Fruit fly (Drosophila melanogaster) whole organism, embryonic: ENCODE results near the gene CG6330.

Source experiments
- ATbp ChIP-seq: fragments of 200-800 bp; sonication (Bioruptor generic); optimal IDR thresholded peaks from 2 replicates; lab custom pipeline; 2017; ENCODE audit warnings: missing biosample characterization, mild to moderate bottlenecking, missing genetic modification characterization, missing genetic modification reagents
- Bdp1 ChIP-seq: fragments of 200-800 bp; sonication (Bioruptor generic); optimal IDR thresholded peaks from 3 replicates; lab custom pipeline; 2016; ENCODE audit warnings: missing biosample characterization, missing genetic modification characterization
- BtbVII ChIP-seq: fragments of 200-800 bp; sonication (Bioruptor generic); optimal IDR thresholded peaks from 3 replicates; lab custom pipeline; 2017; ENCODE audit warnings: missing biosample characterization, mild to moderate bottlenecking, missing genetic modification characterization
- CG10274 ChIP-seq: fragments of 200-800 bp; sonication (Bioruptor generic); optimal IDR thresholded peaks from 3 replicates; lab custom pipeline; 2017; ENCODE audit warnings: missing biosample characterization, mild to moderate bottlenecking, missing genetic modification characterization
- CG10654 ChIP-seq: fragments of 200-800 bp; sonication (Bioruptor generic); optimal IDR thresholded peaks from 2 replicates; lab custom pipeline; 2016; ENCODE audit warnings: missing biosample characterization, missing genetic modification characterization
- CG10979 ChIP-seq: fragments of 200-800 bp; sonication (Bioruptor generic); optimal IDR thresholded peaks from 2 replicates; lab custom pipeline; 2018; ENCODE audit warnings: missing biosample characterization, mild to moderate bottlenecking, missing genetic modification characterization, moderate library complexity
- CG11456 ChIP-seq: fragments of 200-800 bp; sonication (Bioruptor generic); IDR thresholded peaks from 3 replicates; pipeline ENCODE4 v1.3.6; 2022; ENCODE audit warnings: missing biosample characterization, missing genetic modification characterization
- CG12219 ChIP-seq: fragments of 200-800 bp; sonication (Bioruptor generic); optimal IDR thresholded peaks from 3 replicates; lab custom pipeline; 2018; ENCODE audit warnings: missing biosample characterization, mild to moderate bottlenecking, missing genetic modification characterization
- CG13624 ChIP-seq: fragments of 200-800 bp; sonication (Bioruptor generic); optimal IDR thresholded peaks from 2 replicates; lab custom pipeline; 2016; ENCODE audit warnings: missing biosample characterization, missing genetic modification characterization
- CG14965 ChIP-seq: fragments of 200-800 bp; sonication (Bioruptor generic); optimal IDR thresholded peaks from 2 replicates; lab custom pipeline; 2016; ENCODE audit warnings: missing biosample characterization, missing genetic modification characterization, borderline replicate concordance
- CG15601 ChIP-seq: fragments of 200-800 bp; sonication (Bioruptor generic); optimal IDR thresholded peaks from 3 replicates; lab custom pipeline; 2019; ENCODE audit warnings: missing biosample characterization, mild to moderate bottlenecking, missing genetic modification characterization, moderate library complexity
- CG17359 ChIP-seq: fragments of 200-800 bp; sonication (Bioruptor generic); optimal IDR thresholded peaks from 3 replicates; lab custom pipeline; 2018; ENCODE audit warnings: missing biosample characterization, mild to moderate bottlenecking, missing genetic modification characterization, moderate library complexity
- CG17912 ChIP-seq: fragments of 200-800 bp; sonication (Bioruptor generic); optimal IDR thresholded peaks from 2 replicates; lab custom pipeline; 2018; ENCODE audit warnings: missing biosample characterization, mild to moderate bottlenecking, missing genetic modification characterization
- CG2120 ChIP-seq: fragments of 200-800 bp; sonication (Bioruptor generic); optimal IDR thresholded peaks from 3 replicates; lab custom pipeline; 2016; ENCODE audit warnings: missing biosample characterization, missing genetic modification characterization
- CG30403 ChIP-seq: fragments of 200-800 bp; sonication (Bioruptor generic); optimal IDR thresholded peaks from 3 replicates; lab custom pipeline; 2016; ENCODE audit warnings: missing biosample characterization, missing genetic modification characterization
- CG31388 ChIP-seq: fragments of 200-800 bp; sonication (Bioruptor generic); optimal IDR thresholded peaks from 2 replicates; lab custom pipeline; 2016; ENCODE audit warnings: missing biosample characterization, missing genetic modification characterization
- CG33557 ChIP-seq: fragments of 200-800 bp; sonication (Bioruptor generic); optimal IDR thresholded peaks from 2 replicates; lab custom pipeline; 2019; ENCODE audit warnings: missing biosample characterization, mild to moderate bottlenecking, missing genetic modification characterization, moderate library complexity
- CG3847 ChIP-seq: fragments of 200-800 bp; sonication (Bioruptor generic); IDR thresholded peaks from 2 replicates; pipeline ENCODE4 v1.3.6; 2022; ENCODE audit warnings: missing biosample characterization, missing genetic modification characterization
- CG4282 ChIP-seq: fragments of 200-800 bp; sonication (Bioruptor generic); optimal IDR thresholded peaks from 2 replicates; lab custom pipeline; 2016; ENCODE audit warnings: missing biosample characterization, missing genetic modification characterization
- CG4424 ChIP-seq: fragments of 200-800 bp; sonication (Bioruptor generic); optimal IDR thresholded peaks from 3 replicates; lab custom pipeline; 2016; ENCODE audit warnings: missing biosample characterization, missing genetic modification characterization
- CG4707 ChIP-seq: fragments of 200-800 bp; sonication (Bioruptor generic); optimal IDR thresholded peaks from 2 replicates; lab custom pipeline; 2018; ENCODE audit warnings: missing biosample characterization, mild to moderate bottlenecking, missing genetic modification characterization, moderate library complexity
- CG7839 ChIP-seq: fragments of 200-800 bp; sonication (Bioruptor generic); optimal IDR thresholded peaks from 3 replicates; lab custom pipeline; 2018; ENCODE audit warnings: missing biosample characterization, mild to moderate bottlenecking, missing genetic modification characterization, moderate library complexity
- CHES-1-like ChIP-seq: fragments of 200-800 bp; sonication (Bioruptor generic); optimal IDR thresholded peaks from 2 replicates; lab custom pipeline; 2016; ENCODE audit warnings: missing biosample characterization, missing genetic modification characterization
- E2f1 ChIP-seq: fragments of 200-800 bp; sonication (Bioruptor generic); IDR thresholded peaks from 2 replicates; pipeline ENCODE4 v1.3.6; 2022; ENCODE audit warnings: missing biosample characterization, missing genetic modification characterization
- GATAe ChIP-seq: fragments of 200-800 bp; sonication (Bioruptor generic); conservative IDR thresholded peaks from 2 replicates; pipeline ENCODE4 v1.3.6; 2022; ENCODE audit warnings: missing biosample characterization, missing genetic modification characterization
- Hmx ChIP-seq: fragments of 200-800 bp; sonication (Bioruptor generic); optimal IDR thresholded peaks from 2 replicates; lab custom pipeline; 2016; ENCODE audit warnings: missing biosample characterization, missing genetic modification characterization
- Hr51 ChIP-seq, 2 experiments: fragments of 200-800 bp; sonication (Bioruptor generic); optimal IDR thresholded peaks; 2 replicates in 1 of 2; 3 replicates in 1 of 2; lab custom pipeline; 2016 to 2018; ENCODE audit warnings: missing biosample characterization in 2 of 2, missing genetic modification characterization in 2 of 2, mild to moderate bottlenecking in 1 of 2, moderate library complexity in 1 of 2
- Nf-YA ChIP-seq: fragments of 200-800 bp; sonication (Bioruptor generic); IDR thresholded peaks from 2 replicates; pipeline ENCODE4 v1.3.6; 2022; ENCODE audit warnings: missing biosample characterization, missing genetic modification characterization
- Side ChIP-seq: fragments of 200-800 bp; sonication (Bioruptor generic); optimal IDR thresholded peaks from 2 replicates; lab custom pipeline; 2016; ENCODE audit warnings: missing biosample characterization, missing genetic modification characterization
- Six4 ChIP-seq: fragments of 200-800 bp; sonication (Bioruptor generic); optimal IDR thresholded peaks from 2 replicates; lab custom pipeline; 2016; ENCODE audit warnings: missing biosample characterization, missing genetic modification characterization
- Usf ChIP-seq: fragments of 200-800 bp; sonication (Bioruptor generic); optimal IDR thresholded peaks from 2 replicates; lab custom pipeline; 2017; ENCODE audit warnings: missing genotype, missing biosample characterization, missing genetic modification characterization
- abd-A ChIP-seq: fragments of 200-800 bp; sonication (Bioruptor generic); optimal IDR thresholded peaks from 3 replicates; lab custom pipeline; 2019; ENCODE audit warnings: missing biosample characterization, mild to moderate bottlenecking, missing genetic modification characterization, moderate library complexity
- bcd ChIP-seq: fragments of 200-800 bp; sonication (Bioruptor generic); optimal IDR thresholded peaks from 2 replicates; lab custom pipeline; 2017; ENCODE audit warnings: missing biosample characterization, mild to moderate bottlenecking, missing genetic modification characterization
- bsh ChIP-seq, 2 experiments: fragments of 200-800 bp; sonication (Bioruptor generic); optimal IDR thresholded peaks; 2 replicates each; lab custom pipeline; 2017 to 2018; ENCODE audit warnings: mild to moderate bottlenecking in 2 of 2, missing biosample characterization in 2 of 2, missing genetic modification characterization in 2 of 2, moderate library complexity in 1 of 2
- cato ChIP-seq: fragments of 200-800 bp; sonication (Bioruptor generic); optimal IDR thresholded peaks from 2 replicates; lab custom pipeline; 2016; ENCODE audit warnings: missing biosample characterization, missing genetic modification characterization, borderline replicate concordance
- chif ChIP-seq, 2 experiments: fragments of 200-800 bp; sonication (Bioruptor generic); optimal IDR thresholded peaks; 3 replicates each; lab custom pipeline; 2016; ENCODE audit warnings: missing biosample characterization in 2 of 2, missing genetic modification characterization in 2 of 2
- crc ChIP-seq: fragments of 200-800 bp; sonication (Bioruptor generic); optimal IDR thresholded peaks from 2 replicates; lab custom pipeline; 2016; ENCODE audit warnings: missing biosample characterization, missing genetic modification characterization
- da ChIP-seq: fragments of 200-800 bp; sonication (Bioruptor generic); optimal IDR thresholded peaks from 2 replicates; lab custom pipeline; 2016; ENCODE audit warnings: missing biosample characterization, missing genetic modification characterization
- dpn ChIP-seq, 2 experiments: fragments of 200-800 bp; sonication (Bioruptor generic); optimal IDR thresholded peaks; 3 replicates each; lab custom pipeline; 2016; ENCODE audit warnings: missing biosample characterization in 2 of 2, missing genetic modification characterization in 2 of 2
- eve ChIP-seq, 2 experiments: fragments of >200 bp; optimal IDR thresholded peaks; 2 replicates each; lab custom pipeline; 2017; ENCODE audit warnings: missing biosample characterization in 2 of 2, missing genetic modification characterization in 2 of 2
- exex ChIP-seq: fragments of 200-800 bp; sonication (Bioruptor generic); optimal IDR thresholded peaks from 4 replicates; lab custom pipeline; 2018; ENCODE audit warnings: missing biosample characterization, mild to moderate bottlenecking, missing genetic modification characterization, moderate library complexity
- fu2 ChIP-seq: fragments of 200-800 bp; sonication (Bioruptor generic); optimal IDR thresholded peaks from 2 replicates; lab custom pipeline; 2016; ENCODE audit warnings: missing biosample characterization, missing genetic modification characterization
- gcm ChIP-seq: fragments of 200-800 bp; sonication (Bioruptor generic); optimal IDR thresholded peaks from 2 replicates; lab custom pipeline; 2019; ENCODE audit warnings: missing biosample characterization, mild to moderate bottlenecking, missing genetic modification characterization, moderate library complexity
- mam ChIP-seq: fragments of 200-800 bp; sonication (Bioruptor generic); optimal IDR thresholded peaks from 3 replicates; lab custom pipeline; 2016; ENCODE audit warnings: missing biosample characterization, missing genetic modification characterization
- mld ChIP-seq: fragments of 200-800 bp; sonication (Bioruptor generic); IDR thresholded peaks from 3 replicates; pipeline ENCODE4 v1.3.6; 2022; ENCODE audit warnings: missing biosample characterization, missing genetic modification characterization; ENCODE audit not compliant: partially characterized antibody
- nom ChIP-seq: fragments of 200-800 bp; sonication (Bioruptor generic); optimal IDR thresholded peaks from 2 replicates; lab custom pipeline; 2017; ENCODE audit warnings: missing biosample characterization, missing genetic modification characterization, mild to moderate bottlenecking, moderate library complexity, missing genetic modification reagents
- pb ChIP-seq: fragments of 200-800 bp; sonication (Bioruptor generic); optimal IDR thresholded peaks from 3 replicates; lab custom pipeline; 2016; ENCODE audit warnings: missing biosample characterization, missing genetic modification characterization
- ro ChIP-seq: fragments of 200-800 bp; sonication (Bioruptor generic); IDR thresholded peaks from 2 replicates; pipeline ENCODE4 v1.3.6; 2022; ENCODE audit warnings: missing biosample characterization, missing genetic modification characterization
- tll ChIP-seq, 2 experiments: fragments of 200-800 bp in 1 of 2; fragments of >200 bp in 1 of 2; sonication (Bioruptor generic) in 1 of 2; optimal IDR thresholded peaks; 2 replicates each; lab custom pipeline; 2017 to 2019; ENCODE audit warnings: missing biosample characterization in 2 of 2, missing genetic modification characterization in 2 of 2, mild to moderate bottlenecking in 1 of 2, moderate library complexity in 1 of 2
- wor ChIP-seq: fragments of 200-800 bp; sonication (Bioruptor generic); IDR thresholded peaks from 2 replicates; pipeline ENCODE4 v1.3.6; 2022; ENCODE audit warnings: missing biosample characterization, missing genetic modification characterization

CG6330 gene

DNA sequence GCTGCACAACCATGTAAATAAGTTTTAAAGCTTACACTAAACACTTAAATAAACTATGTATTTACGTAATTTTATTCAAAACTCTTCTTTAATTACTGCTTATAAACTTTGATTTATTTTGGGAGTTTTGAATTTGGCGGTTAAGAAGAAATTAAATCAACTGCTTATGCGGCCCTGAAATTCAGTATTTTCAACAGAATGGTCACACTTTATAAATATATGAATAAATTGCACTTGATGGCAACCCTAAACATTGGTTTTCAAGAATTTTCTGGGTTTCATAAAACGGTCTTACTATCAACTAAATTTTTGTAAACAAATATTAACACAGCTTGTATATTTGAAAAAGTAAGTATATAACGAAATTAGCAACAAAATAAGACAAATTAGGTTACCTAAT, 13.1 kb downstream of the CG6330 start, which contains the start of gene CG14252 (continued):
- TF ChIP-seq tll (GFP tag; optimal IDR thresholded peaks at IDR 0.05; lab: Kevin White, UChicago): no peak
- no peak for TF ChIP-seq crc (GFP tag; lab: Kevin White, UChicago)
- TF ChIP-seq ro (GFP tag; lab: Robert Waterston, UW): no peak
- no peak for TF ChIP-seq cato (GFP tag; lab: Kevin White, UChicago)
- no peak for TF ChIP-seq mld
- no peak for TF ChIP-seq CG7839 (tag; lab: Kevin White, UChicago)
- peak; percentile 61 for TF ChIP-seq CG15601 (tag; lab: Kevin White, UChicago)
- TF ChIP-seq Usf (GFP tag; lab: Kevin White, UChicago): no peak
- TF ChIP-seq nom: no peak
- no peak for TF ChIP-seq BtbVII (GFP tag; lab: Kevin White, UChicago)
- peak; percentile 16 for TF ChIP-seq CG13624 (GFP tag; lab: Kevin White, UChicago)
- TF ChIP-seq CG4424: peak; percentile 5
- TF ChIP-seq CG3847 (GFP tag; lab: Robert Waterston, UW): peak; percentile 60
- TF ChIP-seq CG31388 (GFP tag; lab: Kevin White, UChicago): no peak
- no peak for TF ChIP-seq Six4 (GFP tag; lab: Kevin White, UChicago)
- no peak for TF ChIP-seq wor (GFP tag; lab: Robert Waterston, UW)
- no peak for TF ChIP-seq da
- peak; percentile 50 for TF ChIP-seq exex (tag; lab: Kevin White, UChicago)

DNA sequence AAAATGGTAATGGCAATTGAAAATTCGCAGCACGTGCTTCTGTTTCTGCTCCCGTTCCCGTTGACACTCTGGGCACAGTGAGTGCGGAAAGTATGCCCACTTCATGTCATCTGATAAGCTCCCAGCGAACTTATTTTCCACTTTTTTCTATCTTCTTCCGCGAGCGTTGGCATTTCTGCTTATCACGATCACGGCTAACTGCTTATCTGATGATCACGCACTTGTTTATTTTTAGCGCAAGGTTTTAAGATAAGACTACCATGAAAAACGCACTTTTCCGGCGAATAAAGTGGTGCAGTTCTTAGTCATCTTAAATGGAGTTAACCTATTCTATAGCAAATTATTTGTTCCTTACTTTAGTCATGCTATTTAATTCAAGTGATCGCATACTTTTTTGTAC, 20.9 kb downstream of the CG6330 start:
- TF ChIP-seq dpn (GFP tag; optimal IDR thresholded peaks at IDR 0.05; lab: Kevin White, UChicago) (peak; percentile 19 to 44), CG30403 (GFP tag; lab: Kevin White, UChicago) (peak; percentile 31), gcm (GFP tag; lab: Kevin White, UChicago) (no peak), bsh (GFP tag; optimal IDR thresholded peaks at IDR 0.05; lab: Kevin White, UChicago) (peak in 1 of 2 experiments; percentile 36), CG33557 (GFP tag; lab: Kevin White, UChicago) (no peak), CG10274 (peak; percentile 23), CG4707 (GFP tag; lab: Kevin White, UChicago) (no peak), CG2120 (GFP tag; lab: Kevin White, UChicago) (peak; percentile 50), bcd (GFP tag; lab: Kevin White, UChicago) (peak; percentile 19), Side (GFP tag; lab: Kevin White, UChicago) (no peak), mam (GFP tag; lab: Kevin White, UChicago) (peak; percentile 47), CG12219 (peak; percentile 56), Nf-YA (GFP tag; lab: Robert Waterston, UW) (no peak), abd-A (tag; lab: Kevin White, UChicago) (no peak), CG10979 (tag; lab: Kevin White, UChicago) (peak; percentile 50), CG11456 (GFP tag; lab: Robert Waterston, UW) (0 out of 3 replicates have a peak, but pooled peaks have one; percentile 49), Hr51 (GFP tag; optimal IDR thresholded peaks at IDR 0.05; lab: Kevin White, UChicago) (peak in 1 of 2 experiments; percentile 56), CG17912 (GFP tag; lab: Kevin White, UChicago) (no peak), exex (tag; lab: Kevin White, UChicago) (peak; percentile 30), eve (GFP tag; optimal IDR thresholded peaks at IDR 0.05; lab: Kevin White, UChicago) (no peak), Bdp1 (GFP tag; lab: Kevin White, UChicago) (no peak), GATAe (no peak), CHES-1-like (GFP tag; lab: Kevin White, UChicago) (no peak), CG4282 (no peak), CG17359 (tag; lab: Kevin White, UChicago) (peak; percentile 26), CG14965 (no peak), Usf (GFP tag; lab: Kevin White, UChicago) (no peak), ATbp (GFP tag; lab: Kevin White, UChicago) (peak; percentile 16), Hmx (GFP tag; lab: Kevin White, UChicago) (no peak), fu2 (GFP tag; lab: Kevin White, UChicago) (no peak), chif (GFP tag; optimal IDR thresholded peaks at IDR 0.05; lab: Kevin White, UChicago) (peak in 1 of 2 experiments; percentile 64), pb (no peak), E2f1 (GFP tag; lab: Robert Waterston, UW) (no peak), CG10654 (GFP tag; lab: Kevin White, UChicago) (peak; percentile 51)
